Fruit fly (Drosophila melanogaster): ENCODE results near the gene Dnz1.
A peak's percentile ranks its signal among the peaks of the same experiment; 100 is the strongest.

Gene Dnz1

dm6 chr2L:10858064-10859047 lies 1.9 kb upstream of the Dnz1 start, which contains the start of the genes aurB and Stam (continued):
- TF ChIP-seq CG11504 (tag; optimal IDR thresholded peaks at IDR 0.05) = peak; percentile 73
- no peak for TF ChIP-seq maf-S (GFP tag; optimal IDR thresholded peaks at IDR 0.05)
- no peak for TF ChIP-seq hth (optimal IDR thresholded peaks at IDR 0.05)
- TF ChIP-seq ase (GFP tag; IDR thresholded peaks at IDR 0.05) = 0 out of 3 replicates have a peak, but pooled peaks have one; percentile 25
- TF ChIP-seq croc (GFP tag; conservative IDR thresholded peaks at IDR 0.05) = no peak
- peak; percentile 48; the same call in 1 of the 2 replicates for TF ChIP-seq Ptx1 (GFP tag; IDR thresholded peaks at IDR 0.05)
- no peak for TF ChIP-seq Eip74EF (GFP tag; optimal IDR thresholded peaks at IDR 0.05)
- no peak for TF ChIP-seq usp (GFP tag; optimal IDR thresholded peaks at IDR 0.05)
- TF ChIP-seq zfh1 (GFP tag; IDR thresholded peaks at IDR 0.05) = no peak
- TF ChIP-seq nerfin-2 (GFP tag; IDR thresholded peaks at IDR 0.05; ENCODE audit: partially characterized antibody) = no peak
- TF ChIP-seq jigr1 (GFP tag; IDR thresholded peaks at IDR 0.05) = no peak
- TF ChIP-seq chn (GFP tag; optimal IDR thresholded peaks at IDR 0.05) = no peak
- TF ChIP-seq ttk (GFP tag; IDR thresholded peaks at IDR 0.05) = peak; percentile 18; the same call in 1 of the 2 replicates
- peak; percentile 73 for TF ChIP-seq CG14710 (tag; optimal IDR thresholded peaks at IDR 0.05)
- TF ChIP-seq CG8290 (GFP tag; optimal IDR thresholded peaks at IDR 0.05) = no peak
- TF ChIP-seq CG8290 (tag; optimal IDR thresholded peaks at IDR 0.05) = no peak
- peak; percentile 57 for TF ChIP-seq CG30020 (tag; optimal IDR thresholded peaks at IDR 0.05)
- 0 out of 2 replicates have a peak, but pooled peaks have one; percentile 43 for TF ChIP-seq Rfx (GFP tag; IDR thresholded peaks at IDR 0.05)
- no peak for TF ChIP-seq Gsc (GFP tag; IDR thresholded peaks at IDR 0.05)
- TF ChIP-seq NC2α (GFP tag; optimal IDR thresholded peaks at IDR 0.05) = no peak
- TF ChIP-seq CG9817 (tag; optimal IDR thresholded peaks at IDR 0.05) = peak; percentile 60
- TF ChIP-seq CG32767 (GFP tag; IDR thresholded peaks at IDR 0.05) = 0 out of 2 replicates have a peak, but pooled peaks have one; percentile 43
- no peak for TF ChIP-seq MTF-1 (GFP tag; optimal IDR thresholded peaks at IDR 0.05; ENCODE audit: borderline replicate concordance)
- peak; percentile 64; the same call in 1 of the 2 replicates for TF ChIP-seq Xrp1 (GFP tag; IDR thresholded peaks at IDR 0.05)
- no peak for TF ChIP-seq bigmax (GFP tag; optimal IDR thresholded peaks at IDR 0.05)
- no peak for TF ChIP-seq D19A (tag; optimal IDR thresholded peaks at IDR 0.05)
- no peak for TF ChIP-seq tx (GFP tag; optimal IDR thresholded peaks at IDR 0.05)
- TF ChIP-seq CG7271 (tag; optimal IDR thresholded peaks at IDR 0.05) = no peak
- TF ChIP-seq kay (GFP tag; optimal IDR thresholded peaks at IDR 0.05) = peak; percentile 73
- TF ChIP-seq CG10431 (GFP tag; optimal IDR thresholded peaks at IDR 0.05) = no peak
- TF ChIP-seq CG6854 (GFP tag; optimal IDR thresholded peaks at IDR 0.05) = no peak
- TF ChIP-seq ken (GFP tag; IDR thresholded peaks at IDR 0.05) = no peak
- no peak for TF ChIP-seq disco-r (GFP tag; optimal IDR thresholded peaks at IDR 0.05)
- no peak for TF ChIP-seq CG14860 (GFP tag; IDR thresholded peaks at IDR 0.05; ENCODE audit: partially characterized antibody)
- peak; percentile 51 for TF ChIP-seq BtbVII (GFP tag; optimal IDR thresholded peaks at IDR 0.05)
- no peak for TF ChIP-seq tup (GFP tag; optimal IDR thresholded peaks at IDR 0.05)
- TF ChIP-seq E2f1 (GFP tag; IDR thresholded peaks at IDR 0.05) = no peak
- no peak for TF ChIP-seq Adf1 (GFP tag; IDR thresholded peaks at IDR 0.05)
- TF ChIP-seq trem (tag; optimal IDR thresholded peaks at IDR 0.05) = peak; percentile 36
- no peak; the same call in 1 of the 2 replicates for TF ChIP-seq esg (GFP tag; conservative IDR thresholded peaks at IDR 0.05)
- TF ChIP-seq slp2 (GFP tag; optimal IDR thresholded peaks at IDR 0.05) = no peak
- TF ChIP-seq CG4424 (GFP tag; optimal IDR thresholded peaks at IDR 0.05) = peak; percentile 47
- TF ChIP-seq CG1024 (GFP tag; IDR thresholded peaks at IDR 0.05) = no peak
- TF ChIP-seq CG15514 (GFP tag; optimal IDR thresholded peaks at IDR 0.05) = peak; percentile 50
- TF ChIP-seq CkIIα-i1 (GFP tag; IDR thresholded peaks at IDR 0.05) = no peak
- TF ChIP-seq NfI (GFP tag; optimal IDR thresholded peaks at IDR 0.05) = peak; percentile 63
- TF ChIP-seq CG6272 (GFP tag; IDR thresholded peaks at IDR 0.05) = no peak
- TF ChIP-seq CG11560 (tag; IDR thresholded peaks at IDR 0.05) = no peak
- no peak for TF ChIP-seq zf30C (GFP tag; optimal IDR thresholded peaks at IDR 0.05)
